Worm (Caenorhabditis elegans): ENCODE measurements around the gene rpc-11.

The rpc-11 gene

ce11 chrIV:1385500-1385899 is 24.3 kb downstream of the rpc-11 start:
- TF ChIP-seq elt-3 (tag; optimal IDR thresholded peaks at IDR 0.05) = no peak
- no peak for TF ChIP-seq mdl-1 (tag; optimal IDR thresholded peaks at IDR 0.05)
- no peak for TF ChIP-seq C34F6.9 (tag; optimal IDR thresholded peaks at IDR 0.05)
- no peak for TF ChIP-seq alr-1 (tag; optimal IDR thresholded peaks at IDR 0.05)
- TF ChIP-seq skn-1 (tag; optimal IDR thresholded peaks at IDR 0.05) = no peak
- TF ChIP-seq Y55F3AM.14 (GFP tag; optimal IDR thresholded peaks at IDR 0.05) = no peak
- no peak for TF ChIP-seq ztf-11 (tag; optimal IDR thresholded peaks at IDR 0.05)
- no peak for TF ChIP-seq peb-1 (tag; optimal IDR thresholded peaks at IDR 0.05)
- TF ChIP-seq nhr-237 (tag; optimal IDR thresholded peaks at IDR 0.05) = no peak
- no peak for TF ChIP-seq dmd-4 (tag; optimal IDR thresholded peaks at IDR 0.05)
- no peak for TF ChIP-seq nhr-10 (tag; optimal IDR thresholded peaks at IDR 0.05)
- TF ChIP-seq nhr-23 (tag; optimal IDR thresholded peaks at IDR 0.05) = no peak

- no peak for TF ChIP-seq C34F6.9 (tag; optimal IDR thresholded peaks at IDR 0.05)
- TF ChIP-seq elt-3 (tag; optimal IDR thresholded peaks at IDR 0.05) = no peak
- TF ChIP-seq zag-1 (tag; optimal IDR thresholded peaks at IDR 0.05) = no peak
- no peak for TF ChIP-seq lsy-2 (tag; optimal IDR thresholded peaks at IDR 0.05)
- TF ChIP-seq peb-1 (tag; optimal IDR thresholded peaks at IDR 0.05) = no peak
- peak; percentile 8 for TF ChIP-seq nhr-25 (tag; optimal IDR thresholded peaks at IDR 0.05)
- no peak for TF ChIP-seq nhr-11 (tag; optimal IDR thresholded peaks at IDR 0.05)
These were observed 28.1 kb downstream of the rpc-11 start for ce11 chrIV:1381596-1382274.

- TF ChIP-seq lsy-2 (tag; optimal IDR thresholded peaks at IDR 0.05) = no peak
- TF ChIP-seq gmeb-1 (tag; optimal IDR thresholded peaks at IDR 0.05) = no peak
These were observed 29.5 kb downstream of the rpc-11 start for ce11 chrIV:1380350-1380749.

- TF ChIP-seq sma-9 (GFP tag; optimal IDR thresholded peaks at IDR 0.05) (peak; percentile 66), sma-9 (tag; optimal IDR thresholded peaks at IDR 0.05) (no peak), sma-3 (GFP tag; optimal IDR thresholded peaks at IDR 0.05) (peak; percentile 6), F13H6.1 (tag; optimal IDR thresholded peaks at IDR 0.05) (peak; percentile 48), fos-1 (tag; optimal IDR thresholded peaks at IDR 0.05) (peak; percentile 96), ztf-1 (GFP tag; conservative IDR thresholded peaks at IDR 0.05) (no peak)
These were observed 30.9 kb downstream of the rpc-11 start for ce11 chrIV:1378954-1379353.

- no peak for TF ChIP-seq alr-1 (tag; optimal IDR thresholded peaks at IDR 0.05)
- no peak for TF ChIP-seq sma-3 (GFP tag; optimal IDR thresholded peaks at IDR 0.05)
- TF ChIP-seq mab-5 (tag; optimal IDR thresholded peaks at IDR 0.05) = no peak
- TF ChIP-seq mdl-1 (tag; optimal IDR thresholded peaks at IDR 0.05) = no peak
- no peak for TF ChIP-seq nhr-237 (tag; optimal IDR thresholded peaks at IDR 0.05)
- no peak for TF ChIP-seq ZK546.5 (tag; optimal IDR thresholded peaks at IDR 0.05)
- TF ChIP-seq nhr-23 (tag; optimal IDR thresholded peaks at IDR 0.05) = no peak
- no peak for TF ChIP-seq elt-1 (tag; optimal IDR thresholded peaks at IDR 0.05)
- TF ChIP-seq R02D3.7 (tag; optimal IDR thresholded peaks at IDR 0.05) = no peak
- TF ChIP-seq nhr-25 (tag; optimal IDR thresholded peaks at IDR 0.05) = no peak
- no peak for TF ChIP-seq lin-39 (tag; optimal IDR thresholded peaks at IDR 0.05)
- TF ChIP-seq nhr-129 (tag; optimal IDR thresholded peaks at IDR 0.05) = no peak
- TF ChIP-seq ztf-1 (GFP tag; conservative IDR thresholded peaks at IDR 0.05) = no peak
- no peak for TF ChIP-seq C34F6.9 (tag; optimal IDR thresholded peaks at IDR 0.05)
- TF ChIP-seq gmeb-1 (tag; optimal IDR thresholded peaks at IDR 0.05) = no peak
- no peak for TF ChIP-seq zag-1 (tag; optimal IDR thresholded peaks at IDR 0.05)
- no peak for TF ChIP-seq ztf-11 (tag; optimal IDR thresholded peaks at IDR 0.05)
- no peak for TF ChIP-seq fos-1 (tag; optimal IDR thresholded peaks at IDR 0.05)
- no peak for TF ChIP-seq blmp-1 (tag; optimal IDR thresholded peaks at IDR 0.05; ENCODE audit: insufficient read depth)
- no peak for TF ChIP-seq unc-55 (GFP tag; optimal IDR thresholded peaks at IDR 0.05)
These were observed 32.1 kb downstream of the rpc-11 start for ce11 chrIV:1377699-1378098.

ce11 chrIV:1375289-1375688 is 34.6 kb downstream of the rpc-11 start:
- TF ChIP-seq crh-2 (tag; optimal IDR thresholded peaks at IDR 0.05) (no peak), egl-27 (tag; optimal IDR thresholded peaks at IDR 0.05) (no peak), fos-1 (tag; optimal IDR thresholded peaks at IDR 0.05) (no peak), ama-1 (optimal IDR thresholded peaks at IDR 0.05) (no peak), nhr-129 (tag; optimal IDR thresholded peaks at IDR 0.05) (no peak), ceh-16 (tag; optimal IDR thresholded peaks at IDR 0.05) (no peak), gmeb-1 (tag; optimal IDR thresholded peaks at IDR 0.05) (no peak), mbf-1 (tag; optimal IDR thresholded peaks at IDR 0.05) (no peak), nhr-10 (tag; optimal IDR thresholded peaks at IDR 0.05) (no peak), peb-1 (tag; optimal IDR thresholded peaks at IDR 0.05) (no peak)

Measured in whole organism, L2 larva.